Fruit fly (Drosophila melanogaster) whole organism, prepupa: ENCODE results near the gene CG6574.

Experiments used
- Blimp-1 ChIP-seq: fragments of 200-800 bp; sonication (Bioruptor generic); optimal IDR thresholded peaks from 3 replicates; lab custom pipeline; 2017; ENCODE audit warnings: missing biosample characterization, missing genetic modification characterization, mild to moderate bottlenecking, moderate library complexity, missing genetic modification reagents
- CG10631 ChIP-seq: fragments of 200-800 bp; sonication (Bioruptor generic); optimal IDR thresholded peaks from 2 replicates; lab custom pipeline; 2016; ENCODE audit warnings: missing biosample characterization, missing genetic modification characterization
- CG10669 ChIP-seq: fragments of 200-800 bp; sonication (Bioruptor generic); optimal IDR thresholded peaks from 3 replicates; lab custom pipeline; 2018; ENCODE audit warnings: missing biosample characterization, mild to moderate bottlenecking, missing genetic modification characterization, moderate library complexity
- CG11294 ChIP-seq: fragments of 200-800 bp; sonication (Bioruptor generic); IDR thresholded peaks from 2 replicates; pipeline ENCODE4 v1.3.6; 2022; ENCODE audit warnings: missing biosample characterization, missing genetic modification characterization
- CG11762 ChIP-seq: fragments of 200-800 bp; sonication (Bioruptor generic); optimal IDR thresholded peaks from 3 replicates; lab custom pipeline; 2016; ENCODE audit warnings: missing biosample characterization, missing genetic modification characterization; ENCODE audit not compliant: insufficient read depth
- CG11902 ChIP-seq: fragments of 200-800 bp; sonication (Bioruptor generic); optimal IDR thresholded peaks from 3 replicates; lab custom pipeline; 2016; ENCODE audit warnings: missing biosample characterization, missing genetic modification characterization
- CG15336 ChIP-seq: fragments of 200-800 bp; sonication (Bioruptor generic); IDR thresholded peaks from 2 replicates; pipeline ENCODE4 v1.3.6; 2022; ENCODE audit warnings: missing biosample characterization, missing genetic modification characterization
- CG1621 ChIP-seq: fragments of 200-800 bp; sonication (Bioruptor generic); optimal IDR thresholded peaks from 3 replicates; lab custom pipeline; 2018; ENCODE audit warnings: missing biosample characterization, mild to moderate bottlenecking, missing genetic modification characterization
- CG16779 ChIP-seq: fragments of 200-800 bp; sonication (Bioruptor generic); optimal IDR thresholded peaks from 3 replicates; lab custom pipeline; 2017; ENCODE audit warnings: missing biosample characterization, mild to moderate bottlenecking, missing genetic modification characterization
- CG3032 ChIP-seq: fragments of 200-800 bp; optimal IDR thresholded peaks from 2 replicates; lab custom pipeline; 2019; ENCODE audit warnings: missing biosample characterization, mild to moderate bottlenecking, missing genetic modification characterization, moderate library complexity
- CG31627 ChIP-seq: fragments of 200-800 bp; sonication (Bioruptor generic); optimal IDR thresholded peaks from 3 replicates; lab custom pipeline; 2016; ENCODE audit warnings: missing biosample characterization, missing genetic modification characterization
- CG32006 ChIP-seq: fragments of 200-800 bp; sonication (Bioruptor generic); optimal IDR thresholded peaks from 3 replicates; lab custom pipeline; 2017; ENCODE audit warnings: missing biosample characterization, mild to moderate bottlenecking, missing genetic modification characterization
- CG4318 ChIP-seq: fragments of 200-800 bp; sonication (Bioruptor generic); optimal IDR thresholded peaks from 3 replicates; lab custom pipeline; 2017; ENCODE audit warnings: missing biosample characterization, mild to moderate bottlenecking, missing genetic modification characterization
- CG6163 ChIP-seq: fragments of 200-800 bp; sonication (Bioruptor generic); IDR thresholded peaks from 3 replicates; pipeline ENCODE4 v1.3.6; 2022; ENCODE audit warnings: missing biosample characterization, missing genetic modification characterization
- CG6276 ChIP-seq: fragments of 200-800 bp; sonication (Bioruptor generic); optimal IDR thresholded peaks from 2 replicates; lab custom pipeline; 2017; ENCODE audit warnings: missing biosample characterization, mild to moderate bottlenecking, missing genetic modification characterization
- CG6792 ChIP-seq: fragments of 200-800 bp; sonication (Bioruptor generic); optimal IDR thresholded peaks from 3 replicates; lab custom pipeline; 2016; ENCODE audit warnings: missing biosample characterization, missing genetic modification characterization
- CG6808 ChIP-seq: fragments of 200-800 bp; sonication (Bioruptor generic); optimal IDR thresholded peaks from 3 replicates; lab custom pipeline; 2017; ENCODE audit warnings: missing biosample characterization, missing genetic modification characterization, mild to moderate bottlenecking, moderate library complexity, missing genetic modification reagents
- CG6854 ChIP-seq: fragments of 200-800 bp; sonication (Bioruptor generic); optimal IDR thresholded peaks from 2 replicates; lab custom pipeline; 2017; ENCODE audit warnings: missing biosample characterization, mild to moderate bottlenecking, missing genetic modification characterization
- CG7368 ChIP-seq: fragments of 200-800 bp; sonication (Bioruptor generic); optimal IDR thresholded peaks from 3 replicates; lab custom pipeline; 2016; ENCODE audit warnings: missing biosample characterization, missing genetic modification characterization
- CG9139 ChIP-seq: fragments of 200-800 bp; sonication (Bioruptor generic); optimal IDR thresholded peaks from 3 replicates; lab custom pipeline; 2017; ENCODE audit warnings: missing biosample characterization, mild to moderate bottlenecking, missing genetic modification characterization
- Eip75B ChIP-seq: fragments of 200-800 bp; sonication (Bioruptor generic); optimal IDR thresholded peaks from 3 replicates; lab custom pipeline; 2016; ENCODE audit warnings: missing biosample characterization, missing genetic modification characterization
- Eip78C ChIP-seq: fragments of 200-800 bp; sonication (Bioruptor generic); peaks from one replicate; lab custom pipeline; 2016; ENCODE audit warnings: missing biosample characterization, missing genetic modification characterization
- Eip93F ChIP-seq: fragments of 200-800 bp; sonication (Bioruptor generic); optimal IDR thresholded peaks from 2 replicates; lab custom pipeline; 2016; ENCODE audit warnings: missing biosample characterization, mild to moderate bottlenecking, missing genetic modification characterization
- Gug ChIP-seq: fragments of 200-800 bp; sonication (Bioruptor generic); IDR thresholded peaks from 2 replicates; pipeline ENCODE4 v1.3.6; 2022; ENCODE audit warnings: missing biosample characterization, missing genetic modification characterization
- Hr38 ChIP-seq: sonication (Bioruptor generic); optimal IDR thresholded peaks from 2 replicates; lab custom pipeline; 2016; ENCODE audit warnings: missing biosample characterization, missing genetic modification characterization
- Hr39 ChIP-seq: fragments of 200-800 bp; sonication (Bioruptor generic); optimal IDR thresholded peaks from 2 replicates; lab custom pipeline; 2016; ENCODE audit warnings: missing biosample characterization, missing genetic modification characterization
- Hr4 ChIP-seq: fragments of 200-800 bp; sonication (Bioruptor generic); optimal IDR thresholded peaks from 3 replicates; lab custom pipeline; 2016; ENCODE audit warnings: missing biosample characterization, missing genetic modification characterization
- Lpt ChIP-seq: fragments of 200-800 bp; sonication (Bioruptor generic); optimal IDR thresholded peaks from 3 replicates; lab custom pipeline; 2016; ENCODE audit warnings: missing biosample characterization, missing genetic modification characterization
- Met ChIP-seq: fragments of 200-800 bp; sonication (Bioruptor generic); optimal IDR thresholded peaks from 3 replicates; lab custom pipeline; 2016; ENCODE audit warnings: missing biosample characterization, missing genetic modification characterization
- Smox ChIP-seq: fragments of 200-800 bp; sonication (Bioruptor generic); optimal IDR thresholded peaks from 3 replicates; lab custom pipeline; 2016; ENCODE audit warnings: missing biosample characterization, missing genetic modification characterization
- Sox102F ChIP-seq: fragments of 200-800 bp; sonication (Bioruptor generic); optimal IDR thresholded peaks from 2 replicates; lab custom pipeline; 2016; ENCODE audit warnings: missing biosample characterization, mild to moderate bottlenecking, missing genetic modification characterization
- Sox15 ChIP-seq: fragments of 200-800 bp; sonication (Bioruptor generic); optimal IDR thresholded peaks from 3 replicates; lab custom pipeline; 2016; ENCODE audit warnings: missing biosample characterization, missing genetic modification characterization
- acj6 ChIP-seq: fragments of 200-800 bp; sonication (Bioruptor generic); optimal IDR thresholded peaks from 3 replicates; lab custom pipeline; 2016; ENCODE audit warnings: missing biosample characterization, missing genetic modification characterization
- dac ChIP-seq: fragments of 200-800 bp; sonication (Bioruptor generic); optimal IDR thresholded peaks from 2 replicates; lab custom pipeline; 2017; ENCODE audit warnings: missing biosample characterization, mild to moderate bottlenecking, missing genetic modification characterization
- eg ChIP-seq: fragments of 200-800 bp; sonication (Bioruptor generic); IDR thresholded peaks from 3 replicates; pipeline ENCODE4 v1.3.6; 2022; ENCODE audit warnings: missing biosample characterization, missing genetic modification characterization
- esn ChIP-seq: fragments of 200-800 bp; sonication (Bioruptor generic); optimal IDR thresholded peaks from 2 replicates; lab custom pipeline; 2016; ENCODE audit warnings: missing biosample characterization, mild to moderate bottlenecking, missing genetic modification characterization, moderate library complexity
- fd85E ChIP-seq: fragments of 200-800 bp; sonication (Bioruptor generic); optimal IDR thresholded peaks from 3 replicates; lab custom pipeline; 2016; ENCODE audit warnings: missing biosample characterization, missing genetic modification characterization
- fkh ChIP-seq: fragments of 200-800 bp; sonication (Bioruptor generic); optimal IDR thresholded peaks from 3 replicates; lab custom pipeline; 2017; ENCODE audit warnings: missing biosample characterization, mild to moderate bottlenecking, missing genetic modification characterization, moderate library complexity
- net ChIP-seq: fragments of 200-800 bp; sonication (Bioruptor generic); optimal IDR thresholded peaks from 3 replicates; lab custom pipeline; 2016; ENCODE audit warnings: missing biosample characterization, missing genetic modification characterization
- pdm3 ChIP-seq: fragments of 200-800 bp; sonication (Bioruptor generic); optimal IDR thresholded peaks from 3 replicates; lab custom pipeline; 2016; ENCODE audit warnings: missing biosample characterization, missing genetic modification characterization
- salr ChIP-seq, 2 experiments: fragments of 200-800 bp; sonication (Bioruptor generic); optimal IDR thresholded peaks; 3 replicates each; lab custom pipeline; 2016 to 2018; ENCODE audit warnings: missing biosample characterization in 2 of 2, missing genetic modification characterization in 2 of 2, mild to moderate bottlenecking in 1 of 2
- spab ChIP-seq: fragments of 200-800 bp; sonication (Bioruptor generic); optimal IDR thresholded peaks from 2 replicates; lab custom pipeline; 2017; ENCODE audit warnings: missing biosample characterization, mild to moderate bottlenecking, missing genetic modification characterization, missing genetic modification reagents
- ss ChIP-seq, 2 experiments: fragments of 200-800 bp; sonication (Bioruptor generic); optimal IDR thresholded peaks; 2 replicates in 1 of 2; 3 replicates in 1 of 2; lab custom pipeline; 2017 to 2018; ENCODE audit warnings: mild to moderate bottlenecking in 2 of 2, missing biosample characterization in 2 of 2, missing genetic modification characterization in 2 of 2, moderate library complexity in 1 of 2
- svp ChIP-seq: fragments of 200-800 bp; sonication (Bioruptor generic); peaks from one replicate; lab custom pipeline; 2016; ENCODE audit warnings: missing biosample characterization, missing genetic modification characterization

The CG6574 gene

DNA sequence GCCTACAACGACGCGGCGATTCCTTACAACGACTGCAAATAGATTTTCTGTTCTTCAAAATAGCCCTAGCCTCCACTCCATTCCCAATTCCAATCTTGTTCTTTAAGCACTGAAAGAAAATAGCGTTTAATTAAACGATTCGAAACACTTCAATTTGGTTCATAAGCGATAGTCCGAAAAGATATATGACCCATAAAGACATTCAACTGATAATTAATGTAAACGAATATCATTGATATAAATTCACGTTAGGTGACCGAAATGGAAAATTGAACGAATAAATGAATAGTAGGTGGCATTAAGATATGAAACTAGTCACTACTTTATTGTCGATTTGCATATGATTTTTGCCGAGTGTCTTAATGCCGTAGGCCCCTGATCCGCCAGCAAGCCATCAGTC, 33.0 kb downstream of the CG6574 start (continued):
- TF ChIP-seq Smox (GFP tag; lab: Kevin White, UChicago) (no peak), Gug (GFP tag; lab: Robert Waterston, UW) (no peak), Sox15 (GFP tag; lab: Kevin White, UChicago) (no peak), CG6792 (GFP tag; lab: Kevin White, UChicago) (no peak), acj6 (GFP tag; lab: Kevin White, UChicago) (no peak), esn (GFP tag; lab: Kevin White, UChicago) (no peak), dac (GFP tag; lab: Kevin White, UChicago) (no peak), Lpt (GFP tag; lab: Kevin White, UChicago) (no peak), Blimp-1 (GFP tag; lab: Kevin White, UChicago) (no peak), CG7368 (GFP tag; lab: Kevin White, UChicago) (no peak), Hr39 (GFP tag; lab: Kevin White, UChicago) (no peak), CG11762 (no peak), Met (GFP tag; lab: Kevin White, UChicago) (no peak), CG11294 (GFP tag; lab: Robert Waterston, UW) (no peak), eg (GFP tag; lab: Robert Waterston, UW) (no peak), net (no peak), CG11902 (GFP tag; lab: Kevin White, UChicago) (no peak), CG16779 (tag; lab: Kevin White, UChicago) (no peak), CG6276 (no peak), ss (GFP tag; optimal IDR thresholded peaks at IDR 0.05; lab: Kevin White, UChicago) (peak; percentile 55 to 61), CG31627 (no peak)

- TF ChIP-seq svp (GFP tag; lab: Kevin White, UChicago) (peak; percentile 56), ss (GFP tag; optimal IDR thresholded peaks at IDR 0.05; lab: Kevin White, UChicago) (peak in 1 of 2 experiments; percentile 70), Eip78C (peak; percentile 24), CG6854 (GFP tag; lab: Kevin White, UChicago) (peak; percentile 57), spab (GFP tag; lab: Kevin White, UChicago) (no peak), CG9139 (GFP tag; lab: Kevin White, UChicago) (no peak), salr (GFP tag; optimal IDR thresholded peaks at IDR 0.05; lab: Kevin White, UChicago) (no peak)
Measured at dm6 chr3R:10828688-10829087, 34.1 kb downstream of the CG6574 start.

dm6 chr3R:10826796-10827524, 35.8 kb downstream of the CG6574 start, which contains the start of gene Cad86C:
Cad86C (plus strand) TSS chr3R:10827079.
- no peak for TF ChIP-seq Gug (GFP tag; lab: Robert Waterston, UW)
- TF ChIP-seq Eip78C, result peak; percentile 85
- TF ChIP-seq Hr39 (GFP tag; lab: Kevin White, UChicago), result no peak
- no peak for TF ChIP-seq Hr4 (GFP tag; lab: Kevin White, UChicago)
- peak; percentile 63 for TF ChIP-seq CG1621 (tag; lab: Kevin White, UChicago)
- TF ChIP-seq fkh (GFP tag; lab: Kevin White, UChicago), result peak; percentile 12
- peak; percentile 17 for TF ChIP-seq CG10669 (GFP tag; lab: Kevin White, UChicago)
- TF ChIP-seq Eip75B, result no peak
- no peak for TF ChIP-seq CG3032
- no peak for TF ChIP-seq pdm3 (GFP tag; lab: Kevin White, UChicago)
- no peak for TF ChIP-seq CG11902 (GFP tag; lab: Kevin White, UChicago)
- peak; percentile 64 for TF ChIP-seq fd85E (GFP tag; lab: Kevin White, UChicago)
- TF ChIP-seq CG6163, result peak; percentile 56; the same call in 2 of the 3 replicates
- no peak for TF ChIP-seq CG6792 (GFP tag; lab: Kevin White, UChicago)
- peak; percentile 47 for TF ChIP-seq Sox102F (GFP tag; lab: Kevin White, UChicago)
- peak; percentile 35; the same call in 2 of the 3 replicates for TF ChIP-seq eg (GFP tag; lab: Robert Waterston, UW)
- TF ChIP-seq Eip93F (GFP tag; lab: Kevin White, UChicago), result no peak
- peak; percentile 66 for TF ChIP-seq CG6276
- TF ChIP-seq CG9139 (GFP tag; lab: Kevin White, UChicago), result peak; percentile 78
- peak; percentile 26; the same call in 1 of the 2 replicates for TF ChIP-seq CG15336
- peak; percentile 57 to 77 for TF ChIP-seq ss (GFP tag; optimal IDR thresholded peaks at IDR 0.05; lab: Kevin White, UChicago)
- peak; percentile 39 for TF ChIP-seq CG16779 (tag; lab: Kevin White, UChicago)
- TF ChIP-seq Sox15 (GFP tag; lab: Kevin White, UChicago), result no peak
- no peak for TF ChIP-seq Hr38
- peak; percentile 47 for TF ChIP-seq CG6808
- peak; percentile 24 for TF ChIP-seq spab (GFP tag; lab: Kevin White, UChicago)
- peak; percentile 15 for TF ChIP-seq esn (GFP tag; lab: Kevin White, UChicago)
- TF ChIP-seq CG4318 (GFP tag; lab: Kevin White, UChicago), result no peak
- TF ChIP-seq CG32006 (GFP tag; lab: Kevin White, UChicago), result no peak
- no peak for TF ChIP-seq CG10631 (GFP tag; lab: Kevin White, UChicago)
- no peak for TF ChIP-seq CG7368 (GFP tag; lab: Kevin White, UChicago)
- TF ChIP-seq CG31627, result no peak
